Fruit fly (Drosophila melanogaster): ENCODE results near the gene GstO1.

GstO1 gene

DNA sequence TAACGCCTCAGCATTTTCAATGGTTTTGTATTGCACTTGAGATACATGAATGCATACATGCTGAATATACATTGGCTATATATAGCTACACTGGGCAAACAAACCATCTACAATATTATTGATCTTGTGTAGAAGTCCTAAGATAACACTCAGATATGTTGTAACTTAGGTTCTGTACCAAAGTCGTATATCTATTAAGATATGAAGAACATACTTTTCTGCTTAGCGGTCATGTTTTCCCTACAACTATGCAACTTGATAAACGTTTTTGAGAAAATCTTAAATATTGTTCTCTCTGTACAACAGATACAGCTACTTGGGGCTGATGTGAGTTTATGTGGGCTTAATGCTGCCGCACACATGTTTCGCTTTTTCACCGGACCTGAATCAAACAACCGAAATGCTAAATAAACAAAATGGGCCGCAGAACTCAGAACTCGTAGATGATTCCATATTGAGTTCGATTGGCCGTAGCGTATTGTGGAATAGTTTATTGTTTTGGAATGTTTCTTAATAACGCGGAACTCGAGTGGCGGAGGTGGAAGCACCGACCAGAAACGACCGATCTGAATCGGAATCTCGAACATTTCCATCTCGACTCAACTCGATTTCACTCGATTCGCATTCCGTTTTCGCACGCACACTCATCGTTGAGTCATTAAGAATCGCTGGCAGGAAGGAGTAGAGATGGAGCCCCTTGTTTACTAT, 24.7 kb upstream of the GstO1 start (continued):
- TF ChIP-seq klu (GFP tag; IDR thresholded peaks at IDR 0.05): no peak; the same call in 1 of the 2 replicates
- TF ChIP-seq onecut (GFP tag; IDR thresholded peaks at IDR 0.05): peak; percentile 16; the same call in 1 of the 2 replicates
- TF ChIP-seq CG34376 (GFP tag; optimal IDR thresholded peaks at IDR 0.05): no peak
- no peak for TF ChIP-seq Dll (GFP tag; IDR thresholded peaks at IDR 0.05; ENCODE audit: partially characterized antibody)
- no peak for TF ChIP-seq CG11085 (GFP tag; IDR thresholded peaks at IDR 0.05)
- TF ChIP-seq CG12659 (GFP tag; optimal IDR thresholded peaks at IDR 0.05): peak; percentile 15
- peak; percentile 62 for TF ChIP-seq gcm (GFP tag; optimal IDR thresholded peaks at IDR 0.05)
- TF ChIP-seq abd-A (tag; optimal IDR thresholded peaks at IDR 0.05): peak; percentile 20
- TF ChIP-seq D19A (tag; optimal IDR thresholded peaks at IDR 0.05): peak; percentile 56
- peak; percentile 59 for TF ChIP-seq grau (tag; optimal IDR thresholded peaks at IDR 0.05)
- TF ChIP-seq CoRest (tag; optimal IDR thresholded peaks at IDR 0.05): peak; percentile 63
- peak; percentile 10; the same call in 1 of the 2 replicates for TF ChIP-seq CG4360 (GFP tag; IDR thresholded peaks at IDR 0.05)
- no peak for TF ChIP-seq NC2β (GFP tag; optimal IDR thresholded peaks at IDR 0.05)
- TF ChIP-seq pan (optimal IDR thresholded peaks at IDR 0.05): no peak
- TF ChIP-seq pan (GFP tag; optimal IDR thresholded peaks at IDR 0.05 in 1 of 2, IDR thresholded peaks at IDR 0.05 in 1 of 2): peak in 1 of 2 experiments; percentile 38
- peak; percentile 64 for TF ChIP-seq CG33557 (GFP tag; optimal IDR thresholded peaks at IDR 0.05)
- no peak for TF ChIP-seq Bdp1 (GFP tag; optimal IDR thresholded peaks at IDR 0.05)
- TF ChIP-seq NfI (GFP tag; optimal IDR thresholded peaks at IDR 0.05): peak; percentile 18
- no peak for TF ChIP-seq CG18011 (GFP tag; optimal IDR thresholded peaks at IDR 0.05)
- TF ChIP-seq Scr (GFP tag; IDR thresholded peaks at IDR 0.05; ENCODE audit: partially characterized antibody): no peak
- TF ChIP-seq Ada2b (GFP tag; IDR thresholded peaks at IDR 0.05): no peak
- TF ChIP-seq pnt (GFP tag; optimal IDR thresholded peaks at IDR 0.05): peak; percentile 41
- TF ChIP-seq CG6854 (GFP tag; optimal IDR thresholded peaks at IDR 0.05): no peak
- peak; percentile 2 for TF ChIP-seq sqz (GFP tag; optimal IDR thresholded peaks at IDR 0.05)
- peak; percentile 31 for TF ChIP-seq mam (GFP tag; optimal IDR thresholded peaks at IDR 0.05)
- no peak for TF ChIP-seq CG17612 (GFP tag; IDR thresholded peaks at IDR 0.05)
- TF ChIP-seq CG18262 (tag; optimal IDR thresholded peaks at IDR 0.05): peak; percentile 74
- TF ChIP-seq CG10543 (GFP tag; optimal IDR thresholded peaks at IDR 0.05): peak; percentile 68
- TF ChIP-seq YL-1 (GFP tag; optimal IDR thresholded peaks at IDR 0.05): no peak
- peak; percentile 25 for TF ChIP-seq CG9817 (tag; optimal IDR thresholded peaks at IDR 0.05)
- no peak for TF ChIP-seq CG10959 (GFP tag; IDR thresholded peaks at IDR 0.05)
- TF ChIP-seq CG10462 (GFP tag; optimal IDR thresholded peaks at IDR 0.05): peak; percentile 20
- TF ChIP-seq CG4820 (GFP tag; optimal IDR thresholded peaks at IDR 0.05): peak; percentile 11
- peak; percentile 5 for TF ChIP-seq CG33213 (GFP tag; optimal IDR thresholded peaks at IDR 0.05)
- peak; percentile 42 for TF ChIP-seq btn (GFP tag; optimal IDR thresholded peaks at IDR 0.05)
- no peak for TF ChIP-seq jigr1 (GFP tag; IDR thresholded peaks at IDR 0.05)
- peak; percentile 57 for TF ChIP-seq CG10267 (tag; optimal IDR thresholded peaks at IDR 0.05)
- TF ChIP-seq ash1 (GFP tag; optimal IDR thresholded peaks at IDR 0.05): no peak
- TF ChIP-seq CG32767 (GFP tag; IDR thresholded peaks at IDR 0.05): peak; percentile 65
- TF ChIP-seq seq (GFP tag; IDR thresholded peaks at IDR 0.05): peak; percentile 57
- TF ChIP-seq CG9727 (GFP tag; optimal IDR thresholded peaks at IDR 0.05): peak; percentile 63
- TF ChIP-seq B-H2 (GFP tag; optimal IDR thresholded peaks at IDR 0.05): no peak
- peak; percentile 26 for TF ChIP-seq lilli (GFP tag; optimal IDR thresholded peaks at IDR 0.05)
- no peak for TF ChIP-seq luna (GFP tag; optimal IDR thresholded peaks at IDR 0.05)
- TF ChIP-seq wdn (GFP tag; IDR thresholded peaks at IDR 0.05): no peak
- TF ChIP-seq CG18619 (GFP tag; optimal IDR thresholded peaks at IDR 0.05): peak; percentile 24
- peak; percentile 63 for TF ChIP-seq CG13424 (tag; optimal IDR thresholded peaks at IDR 0.05)
- no peak for TF ChIP-seq so (GFP tag; IDR thresholded peaks at IDR 0.05)
- TF ChIP-seq Hsf (GFP tag; optimal IDR thresholded peaks at IDR 0.05): peak; percentile 14
- TF ChIP-seq pros (GFP tag; optimal IDR thresholded peaks at IDR 0.05): no peak

Data from whole organism, embryonic.